Worm (Caenorhabditis elegans): ENCODE data around the gene acl-9.

DNA sequence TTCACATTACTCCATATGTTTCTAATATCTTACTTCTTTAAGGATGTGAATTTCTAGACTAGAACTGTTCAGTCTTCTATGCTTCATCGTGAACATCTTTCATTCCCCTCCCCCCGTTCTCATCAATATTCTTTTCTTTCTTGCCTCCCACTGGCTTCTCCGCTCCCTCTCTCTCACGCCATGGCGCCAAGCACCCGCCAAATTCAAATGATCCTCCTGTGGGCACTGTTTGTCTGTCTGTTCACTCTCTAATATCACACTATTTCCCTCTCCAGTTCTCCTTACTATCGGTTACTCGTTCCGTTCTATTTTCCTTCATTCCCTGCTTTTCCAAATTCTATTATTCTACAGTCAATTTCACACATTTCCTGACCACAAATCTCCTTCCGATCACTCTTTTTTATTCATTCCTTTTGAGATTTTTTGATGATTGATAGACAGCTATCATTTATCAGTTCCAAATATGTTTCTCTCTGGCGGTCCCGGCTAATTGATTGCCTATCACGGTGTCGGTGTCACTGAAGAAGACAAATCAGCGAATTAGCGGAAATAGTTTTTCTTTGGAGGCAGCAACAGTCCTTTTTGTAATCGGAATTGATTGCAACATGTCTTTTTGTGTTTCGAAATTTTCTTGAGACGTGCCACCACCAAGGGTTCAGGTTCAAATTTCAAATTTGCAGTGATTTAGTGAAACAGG lies 5.4 kb downstream of the acl-9 start:
- TF ChIP-seq hpl-2 (GFP tag; optimal IDR thresholded peaks at IDR 0.05) (no peak), pax-3 (tag; optimal IDR thresholded peaks at IDR 0.05) (no peak), sox-4 (tag; optimal IDR thresholded peaks at IDR 0.05) (no peak), ceh-63 (GFP tag; optimal IDR thresholded peaks at IDR 0.05) (no peak), zag-1 (tag; optimal IDR thresholded peaks at IDR 0.05) (no peak), lin-15B (tag; optimal IDR thresholded peaks at IDR 0.05) (no peak), aha-1 (tag; optimal IDR thresholded peaks at IDR 0.05) (no peak), hlh-4 (tag; optimal IDR thresholded peaks at IDR 0.05) (no peak)

Measured in whole organism, L1 larva.